Fruit fly (Drosophila melanogaster): ENCODE results near the gene CG3061.

dm6 chr3R:14003845-14004244, 28.3 kb upstream of the CG3061 start:
- TF ChIP-seq psq (optimal IDR thresholded peaks at IDR 0.05): no peak
- no peak for TF ChIP-seq Myc (optimal IDR thresholded peaks at IDR 0.05)
- TF ChIP-seq h (optimal IDR thresholded peaks at IDR 0.05): no peak

All from Kc167 (cell line).